Fruit fly (Drosophila melanogaster) whole organism, embryonic: ENCODE results near the gene Orct2.

Experiments
- Antp ChIP-seq: fragments of 200-800 bp; sonication (Bioruptor generic); optimal IDR thresholded peaks from 3 replicates; lab custom pipeline; 2016; ENCODE audit warnings: missing biosample characterization, missing genetic modification characterization
- Asciz ChIP-seq: fragments of 200-800 bp; sonication (Bioruptor generic); optimal IDR thresholded peaks from 2 replicates; lab custom pipeline; 2017; ENCODE audit warnings: missing biosample characterization, mild to moderate bottlenecking, missing genetic modification characterization, missing genetic modification reagents
- Atf6 ChIP-seq: fragments of 200-800 bp; sonication (Bioruptor generic); IDR thresholded peaks from 2 replicates; pipeline ENCODE4 v1.3.6; 2022; ENCODE audit warnings: missing biosample characterization, missing genetic modification characterization
- CG10267 ChIP-seq: fragments of 200-800 bp; sonication (Bioruptor generic); optimal IDR thresholded peaks from 2 replicates; lab custom pipeline; 2018; ENCODE audit warnings: missing biosample characterization, mild to moderate bottlenecking, missing genetic modification characterization, moderate library complexity
- CG10959 ChIP-seq: fragments of 200-800 bp; sonication (Bioruptor generic); IDR thresholded peaks from 2 replicates; pipeline ENCODE4 v1.3.6; 2022; ENCODE audit warnings: missing biosample characterization, missing genetic modification characterization
- CG11695 ChIP-seq: fragments of 200-800 bp; sonication (Bioruptor generic); IDR thresholded peaks from 3 replicates; pipeline ENCODE4 v1.3.6; 2022; ENCODE audit warnings: missing biosample characterization, missing genetic modification characterization
- CG12219 ChIP-seq: fragments of 200-800 bp; sonication (Bioruptor generic); optimal IDR thresholded peaks from 3 replicates; lab custom pipeline; 2018; ENCODE audit warnings: missing biosample characterization, mild to moderate bottlenecking, missing genetic modification characterization
- CG12299 ChIP-seq: fragments of 200-800 bp; sonication (Bioruptor generic); optimal IDR thresholded peaks from 2 replicates; lab custom pipeline; 2018; ENCODE audit warnings: missing biosample characterization, mild to moderate bottlenecking, missing genetic modification characterization
- CG13775 ChIP-seq: fragments of 200-800 bp; sonication (Bioruptor generic); optimal IDR thresholded peaks from 3 replicates; lab custom pipeline; 2017; ENCODE audit warnings: missing biosample characterization, mild to moderate bottlenecking, missing genetic modification characterization
- CG13894 ChIP-seq: fragments of 200-800 bp; sonication (Bioruptor generic); optimal IDR thresholded peaks from 3 replicates; lab custom pipeline; 2018; ENCODE audit warnings: missing biosample characterization, mild to moderate bottlenecking, missing genetic modification characterization, moderate library complexity
- CG14710 ChIP-seq: fragments of 200-800 bp; sonication (Bioruptor generic); optimal IDR thresholded peaks from 3 replicates; lab custom pipeline; 2019; ENCODE audit warnings: missing biosample characterization, mild to moderate bottlenecking, missing genetic modification characterization, moderate library complexity
- CG18011 ChIP-seq: fragments of 200-800 bp; sonication (Bioruptor generic); optimal IDR thresholded peaks from 2 replicates; lab custom pipeline; 2017; ENCODE audit warnings: missing biosample characterization, missing genetic modification characterization, mild to moderate bottlenecking, moderate library complexity, missing genotype
- CG32767 ChIP-seq: fragments of 200-800 bp; sonication (Bioruptor generic); IDR thresholded peaks from 2 replicates; pipeline ENCODE4 v1.3.6; 2022; ENCODE audit warnings: missing biosample characterization, missing genetic modification characterization
- CG32772 ChIP-seq: fragments of 200-800 bp; sonication (Bioruptor generic); IDR thresholded peaks from 2 replicates; pipeline ENCODE4 v1.3.6; 2022; ENCODE audit warnings: missing biosample characterization, missing genetic modification characterization
- CG3726 ChIP-seq: fragments of 200-800 bp; sonication (Bioruptor generic); IDR thresholded peaks from 3 replicates; pipeline ENCODE4, ENCODE4 v1.3.6; 2022; ENCODE audit warnings: missing biosample characterization, missing genetic modification characterization
- CG3995 ChIP-seq: fragments of 200-800 bp; sonication (Bioruptor generic); optimal IDR thresholded peaks from 3 replicates; lab custom pipeline; 2016; ENCODE audit warnings: missing biosample characterization, missing genetic modification characterization
- CG43689 ChIP-seq: fragments of 200-800 bp; sonication (Bioruptor generic); IDR thresholded peaks from 2 replicates; pipeline ENCODE4 v1.3.6; 2022; ENCODE audit warnings: missing biosample characterization, missing genetic modification characterization
- CG4617 ChIP-seq: fragments of 200-800 bp; sonication (Bioruptor generic); optimal IDR thresholded peaks from 3 replicates; lab custom pipeline; 2016; ENCODE audit warnings: missing biosample characterization, missing genetic modification characterization, borderline replicate concordance
- CG6254 ChIP-seq: fragments of 200-800 bp; sonication (Bioruptor generic); optimal IDR thresholded peaks from 3 replicates; lab custom pipeline; 2017; ENCODE audit warnings: mild to moderate bottlenecking, missing biosample characterization, missing genetic modification reagents, missing genetic modification characterization
- CG6689 ChIP-seq: fragments of 200-800 bp; sonication (Bioruptor generic); IDR thresholded peaks from 2 replicates; pipeline ENCODE4 v1.3.6; 2022; ENCODE audit warnings: missing biosample characterization, missing genetic modification characterization
- CG8281 ChIP-seq: fragments of 200-800 bp; sonication (Bioruptor generic); optimal IDR thresholded peaks from 2 replicates; lab custom pipeline; 2018; ENCODE audit warnings: missing biosample characterization, mild to moderate bottlenecking, missing genetic modification characterization, moderate library complexity
- D ChIP-seq, 2 experiments: fragments of 200-800 bp in 1 of 2; fragments of >200 bp in 1 of 2; sonication (Bioruptor generic) in 1 of 2; optimal IDR thresholded peaks; 2 replicates in 1 of 2; 3 replicates in 1 of 2; lab custom pipeline; 2017; ENCODE audit warnings: mild to moderate bottlenecking in 1 of 2, missing biosample characterization in 1 of 2, missing genetic modification characterization in 1 of 2, missing genetic modification reagents in 1 of 2
- Dref ChIP-seq: fragments of 200-800 bp; sonication (Bioruptor generic); IDR thresholded peaks from 2 replicates; pipeline ENCODE4 v1.3.6; 2022; ENCODE audit warnings: missing biosample characterization, missing genetic modification characterization
- Ets65A ChIP-seq: fragments of 200-800 bp; sonication (Bioruptor generic); peaks from one replicate; lab custom pipeline; 2016; ENCODE audit warnings: missing biosample characterization, missing genetic modification characterization
- H2.0 ChIP-seq: fragments of 200-800 bp; sonication (Bioruptor generic); IDR thresholded peaks from 2 replicates; pipeline ENCODE4 v1.3.6; 2022; ENCODE audit warnings: missing biosample characterization, missing genetic modification characterization
- Hr3 ChIP-seq: fragments of 200-800 bp; sonication (Bioruptor generic); optimal IDR thresholded peaks from 3 replicates; lab custom pipeline; 2016; ENCODE audit warnings: missing biosample characterization, missing genetic modification characterization
- Hsf ChIP-seq: fragments of 200-800 bp; sonication (Bioruptor generic); optimal IDR thresholded peaks from 3 replicates; lab custom pipeline; 2016; ENCODE audit warnings: missing biosample characterization, missing genetic modification characterization
- Ravus ChIP-seq: fragments of 200-800 bp; sonication (Bioruptor generic); IDR thresholded peaks from 2 replicates; pipeline ENCODE4 v1.3.6; 2022; ENCODE audit warnings: missing biosample characterization, missing genetic modification characterization
- Scr ChIP-seq: fragments of 200-800 bp; sonication (Bioruptor generic); IDR thresholded peaks from 2 replicates; pipeline ENCODE4 v1.3.6; 2022; ENCODE audit warnings: missing biosample characterization, missing genetic modification characterization; ENCODE audit not compliant: partially characterized antibody
- Sry-δ ChIP-seq: fragments of 200-800 bp; sonication (Bioruptor generic); optimal IDR thresholded peaks from 2 replicates; lab custom pipeline; 2016; ENCODE audit warnings: missing biosample characterization, missing genetic modification characterization
- Trl ChIP-seq, 3 experiments: fragments of >200 bp in 2 of 3; fragments of 200-800 bp in 1 of 3; sonication (Bioruptor generic) in 1 of 3; optimal IDR thresholded peaks; 2 replicates in 1 of 3; 3 replicates in 2 of 3; lab custom pipeline; 2016 to 2017; ENCODE audit warnings: missing biosample characterization in 1 of 3, missing genetic modification characterization in 1 of 3
- aop ChIP-seq: fragments of 200-800 bp; sonication (Bioruptor generic); IDR thresholded peaks from 2 replicates; pipeline ENCODE4 v1.3.6; 2022; ENCODE audit warnings: missing biosample characterization, missing genetic modification characterization
- ato ChIP-seq: fragments of 200-800 bp; sonication (Bioruptor generic); IDR thresholded peaks from 2 replicates; pipeline ENCODE4 v1.3.6; 2022; ENCODE audit warnings: missing biosample characterization, missing genetic modification characterization; ENCODE audit not compliant: partially characterized antibody
- bab2 ChIP-seq: fragments of 200-800 bp; sonication (Bioruptor generic); optimal IDR thresholded peaks from 2 replicates; lab custom pipeline; 2016; ENCODE audit warnings: missing biosample characterization, missing genetic modification characterization
- fd96Cb ChIP-seq: fragments of 200-800 bp; sonication (Bioruptor generic); optimal IDR thresholded peaks from 2 replicates; lab custom pipeline; 2018; ENCODE audit warnings: missing biosample characterization, mild to moderate bottlenecking, missing genetic modification characterization, moderate library complexity
- fru ChIP-seq: fragments of >200 bp; optimal IDR thresholded peaks from 2 replicates; lab custom pipeline; 2017
- gce ChIP-seq: fragments of 200-800 bp; sonication (Bioruptor generic); IDR thresholded peaks from 3 replicates; pipeline ENCODE4 v1.3.6; 2022; ENCODE audit warnings: missing biosample characterization, missing genetic modification characterization
- gfzf ChIP-seq: fragments of 200-800 bp; sonication (Bioruptor generic); optimal IDR thresholded peaks from 2 replicates; lab custom pipeline; 2016; ENCODE audit warnings: missing biosample characterization, mild to moderate bottlenecking, missing genetic modification characterization, moderate library complexity
- gro ChIP-seq: fragments of 200-800 bp; sonication (Bioruptor generic); optimal IDR thresholded peaks from 2 replicates; lab custom pipeline; 2016; ENCODE audit warnings: missing biosample characterization, missing genetic modification characterization
- hkb ChIP-seq, 2 experiments: fragments of 200-800 bp in 1 of 2; fragments of >200 bp in 1 of 2; sonication (Bioruptor generic) in 1 of 2; IDR thresholded peaks in 1 of 2; optimal IDR thresholded peaks in 1 of 2; 2 replicates each; pipeline versions ENCODE4 v1.3.6 to Lab custom; 2017 to 2022; ENCODE audit warnings: missing biosample characterization in 1 of 2, missing genetic modification characterization in 1 of 2
- insv ChIP-seq, 2 experiments: fragments of 200-800 bp; sonication (Bioruptor generic); optimal IDR thresholded peaks; 3 replicates each; lab custom pipeline; 2016 to 2018; ENCODE audit warnings: missing biosample characterization in 2 of 2, missing genetic modification characterization in 2 of 2
- otp ChIP-seq: fragments of 200-800 bp; sonication (Bioruptor generic); IDR thresholded peaks from 3 replicates; pipeline ENCODE4, ENCODE4 v1.3.6; 2022; ENCODE audit warnings: missing biosample characterization, missing genetic modification characterization
- psq ChIP-seq: fragments of 200-800 bp; sonication (Bioruptor generic); optimal IDR thresholded peaks from 2 replicates; lab custom pipeline; 2017; ENCODE audit warnings: missing biosample characterization, missing genetic modification characterization
- stwl ChIP-seq: fragments of 200-800 bp; sonication (Bioruptor generic); optimal IDR thresholded peaks from 3 replicates; lab custom pipeline; 2018; ENCODE audit warnings: missing biosample characterization, mild to moderate bottlenecking, missing genetic modification characterization, moderate library complexity
- sug ChIP-seq: fragments of 200-800 bp; optimal IDR thresholded peaks from 2 replicates; lab custom pipeline; 2019; ENCODE audit warnings: missing biosample characterization, mild to moderate bottlenecking, missing genetic modification characterization, moderate library complexity
- usp ChIP-seq: fragments of >200 bp; optimal IDR thresholded peaks from 2 replicates; lab custom pipeline; 2017; ENCODE audit warnings: missing biosample characterization, missing genetic modification characterization
- vnd ChIP-seq: fragments of 200-800 bp; sonication (Bioruptor generic); IDR thresholded peaks from 3 replicates; pipeline ENCODE4 v1.3.6; 2022; ENCODE audit warnings: missing biosample characterization, missing genetic modification characterization; ENCODE audit not compliant: partially characterized antibody
- zfh1 ChIP-seq: fragments of 200-800 bp; sonication (Bioruptor generic); IDR thresholded peaks from 3 replicates; pipeline ENCODE4 v1.3.6; 2022; ENCODE audit warnings: missing biosample characterization, missing genetic modification characterization

The Orct2 gene

dm6 chr3R:24259278-24260040 lies 13.4 kb upstream of the Orct2 start (continued):
- TF ChIP-seq otp (GFP tag; lab: Robert Waterston, UW) = peak; percentile 91
- TF ChIP-seq D (optimal IDR thresholded peaks at IDR 0.05; lab: Kevin White, UChicago) = peak; percentile 83
- TF ChIP-seq D (GFP tag; optimal IDR thresholded peaks at IDR 0.05; lab: Kevin White, UChicago) = peak; percentile 87
- peak; percentile 88 for TF ChIP-seq CG6254
- TF ChIP-seq fru = no peak
- TF ChIP-seq Ravus (GFP tag; lab: Robert Waterston, UW) = peak; percentile 68
- peak; percentile 58 for TF ChIP-seq CG4617 (GFP tag; lab: Kevin White, UChicago)
- peak; percentile 80 for TF ChIP-seq CG10959
- peak; percentile 74 for TF ChIP-seq psq (GFP tag; lab: Kevin White, UChicago)
- TF ChIP-seq gce = peak; percentile 85
- peak in 1 of 2 experiments; percentile 44 for TF ChIP-seq insv (GFP tag; optimal IDR thresholded peaks at IDR 0.05; lab: Kevin White, UChicago)
- TF ChIP-seq CG18011 (GFP tag; lab: Kevin White, UChicago) = peak; percentile 66
- TF ChIP-seq Hr3 (GFP tag; lab: Kevin White, UChicago) = peak; percentile 84
- TF ChIP-seq CG6689 (GFP tag; lab: Robert Waterston, UW) = peak; percentile 88
- TF ChIP-seq Sry-δ (GFP tag; lab: Kevin White, UChicago) = peak; percentile 49
- peak; percentile 49; the same call in 1 of the 2 replicates for TF ChIP-seq aop (GFP tag; lab: Robert Waterston, UW)
- TF ChIP-seq CG8281 (tag; lab: Kevin White, UChicago) = peak; percentile 99
- TF ChIP-seq fd96Cb (tag; lab: Kevin White, UChicago) = peak; percentile 89
- TF ChIP-seq CG3995 (GFP tag; lab: Kevin White, UChicago) = peak; percentile 69
- TF ChIP-seq CG12219 (GFP tag; lab: Kevin White, UChicago) = peak; percentile 92
- TF ChIP-seq sug = peak; percentile 67
- TF ChIP-seq Dref = peak; percentile 36; the same call in 1 of the 2 replicates
- TF ChIP-seq CG32772 (GFP tag; lab: Robert Waterston, UW) = peak; percentile 89
- no peak for TF ChIP-seq Scr (GFP tag; lab: Robert Waterston, UW)
- TF ChIP-seq usp = no peak
- TF ChIP-seq Ets65A = no peak
- TF ChIP-seq Antp (GFP tag; lab: Kevin White, UChicago) = peak; percentile 91
- TF ChIP-seq CG32767 (GFP tag; lab: Robert Waterston, UW) = peak; percentile 83
- TF ChIP-seq CG13894 (tag; lab: Kevin White, UChicago) = peak; percentile 69
- peak; percentile 82 for TF ChIP-seq CG10267
- peak; percentile 17 for TF ChIP-seq stwl (tag; lab: Kevin White, UChicago)
- peak; percentile 92 for TF ChIP-seq Hsf (GFP tag; lab: Kevin White, UChicago)
- no peak for TF ChIP-seq ato (GFP tag; lab: Robert Waterston, UW)
- peak; percentile 80; the same call in 2 of the 3 replicates for TF ChIP-seq CG3726 (GFP tag; lab: Robert Waterston, UW)
- TF ChIP-seq CG12299 (tag; lab: Kevin White, UChicago) = peak; percentile 83
- TF ChIP-seq Atf6 = peak; percentile 84; the same call in 1 of the 2 replicates
- peak; percentile 85 for TF ChIP-seq gro (GFP tag; lab: Kevin White, UChicago)
- TF ChIP-seq CG13775 = peak; percentile 87
- peak; percentile 77 for TF ChIP-seq Asciz (GFP tag; lab: Kevin White, UChicago)
- TF ChIP-seq CG43689 = peak; percentile 21; the same call in 1 of the 2 replicates
- peak; percentile 95 for TF ChIP-seq zfh1 (GFP tag; lab: Robert Waterston, UW)
- no peak for TF ChIP-seq vnd (GFP tag; lab: Robert Waterston, UW)
- peak; percentile 83 to 90 for TF ChIP-seq Trl (optimal IDR thresholded peaks at IDR 0.05; lab: Kevin White, UChicago)
- TF ChIP-seq Trl (GFP tag; optimal IDR thresholded peaks at IDR 0.05; lab: Kevin White, UChicago) = peak; percentile 88
- TF ChIP-seq gfzf (GFP tag; lab: Kevin White, UChicago) = no peak
- TF ChIP-seq hkb (optimal IDR thresholded peaks at IDR 0.05; lab: Kevin White, UChicago) = no peak
- TF ChIP-seq hkb (GFP tag; IDR thresholded peaks at IDR 0.05; lab: Robert Waterston, UW) = peak; percentile 86
- TF ChIP-seq H2.0 = peak; percentile 84
- peak; percentile 87 for TF ChIP-seq CG11695
- TF ChIP-seq bab2 (GFP tag; lab: Kevin White, UChicago) = peak; percentile 87
- TF ChIP-seq CG14710 (tag; lab: Kevin White, UChicago) = peak; percentile 83
